Worm (Caenorhabditis elegans): ENCODE data around the gene srv-34.

srv-34 gene

ce11 chrV:16370039-16370438, 4.5 kb downstream of the srv-34 start (continued):
- TF ChIP-seq ztf-25 (GFP tag; IDR thresholded peaks at IDR 0.05), result peak; percentile 84; the same call in 1 of the 2 replicates
- TF ChIP-seq K11D2.4 (GFP tag; IDR thresholded peaks at IDR 0.05), result peak; percentile 73
- TF ChIP-seq bed-1 (GFP tag; IDR thresholded peaks at IDR 0.05), result 0 out of 2 replicates have a peak, but pooled peaks have one; percentile 54
- no peak for TF ChIP-seq F39B2.1 (GFP tag; IDR thresholded peaks at IDR 0.05)
- TF ChIP-seq cebp-2 (GFP tag; IDR thresholded peaks at IDR 0.05), result peak; percentile 87
- peak; percentile 12 for TF ChIP-seq efl-1 (GFP tag; optimal IDR thresholded peaks at IDR 0.05)
- 0 out of 2 replicates have a peak, but pooled peaks have one; percentile 52 for TF ChIP-seq ceh-91 (GFP tag; IDR thresholded peaks at IDR 0.05)
- peak; percentile 69 for TF ChIP-seq B0035.1 (tag; optimal IDR thresholded peaks at IDR 0.05)
- peak; percentile 87 for TF ChIP-seq F23B12.7 (tag; optimal IDR thresholded peaks at IDR 0.05; ENCODE audit: insufficient read depth)
- TF ChIP-seq nfya-1 (tag; optimal IDR thresholded peaks at IDR 0.05; ENCODE audit: borderline replicate concordance, insufficient read depth), result no peak
- TF ChIP-seq sptf-2 (GFP tag; optimal IDR thresholded peaks at IDR 0.05), result peak; percentile 70
- TF ChIP-seq Y56A3A.18 (GFP tag; IDR thresholded peaks at IDR 0.05), result peak; percentile 92
- peak; percentile 76 for TF ChIP-seq ztf-18 (tag; optimal IDR thresholded peaks at IDR 0.05)
- TF ChIP-seq sdz-38 (tag; optimal IDR thresholded peaks at IDR 0.05), result no peak
- TF ChIP-seq nhr-27 (tag; optimal IDR thresholded peaks at IDR 0.05), result peak; percentile 67
- peak; percentile 93 for TF ChIP-seq ceh-27 (GFP tag; optimal IDR thresholded peaks at IDR 0.05)
- no peak for TF ChIP-seq dpl-1 (GFP tag; optimal IDR thresholded peaks at IDR 0.05)
- TF ChIP-seq D2030.7 (GFP tag; IDR thresholded peaks at IDR 0.05), result peak; percentile 89
- TF ChIP-seq nfyb-1 (GFP tag; IDR thresholded peaks at IDR 0.05), result peak; percentile 88
- TF ChIP-seq Y53G8AR.9 (GFP tag; conservative IDR thresholded peaks at IDR 0.05), result peak; percentile 83
- TF ChIP-seq hsf-1 (GFP tag; IDR thresholded peaks at IDR 0.05), result 0 out of 2 replicates have a peak, but pooled peaks have one; percentile 46
- peak; percentile 32 for TF ChIP-seq ccch-3 (GFP tag; optimal IDR thresholded peaks at IDR 0.05)
- peak; percentile 72 for TF ChIP-seq rcor-1 (GFP tag; IDR thresholded peaks at IDR 0.05)
- peak; percentile 84 for TF ChIP-seq snpc-1.3 (tag; optimal IDR thresholded peaks at IDR 0.05; ENCODE audit: insufficient read depth)
- peak; percentile 61 for TF ChIP-seq K12H6.12 (tag; optimal IDR thresholded peaks at IDR 0.05)
- TF ChIP-seq attf-6 (GFP tag; IDR thresholded peaks at IDR 0.05), result peak; percentile 88
- TF ChIP-seq Y53F4B.3 (GFP tag; IDR thresholded peaks at IDR 0.05), result 0 out of 2 replicates have a peak, but pooled peaks have one; percentile 24
- peak; percentile 45 for TF ChIP-seq gei-17 (GFP tag; optimal IDR thresholded peaks at IDR 0.05)
- TF ChIP-seq lsl-1 (GFP tag; optimal IDR thresholded peaks at IDR 0.05), result peak; percentile 54
- no peak for TF ChIP-seq ama-1 (optimal IDR thresholded peaks at IDR 0.05)
- TF ChIP-seq ama-1 (GFP tag; optimal IDR thresholded peaks at IDR 0.05), result peak; percentile 51 to 59
- TF ChIP-seq akir-1 (GFP tag; optimal IDR thresholded peaks at IDR 0.05), result no peak
- peak; percentile 72 for TF ChIP-seq lin-40 (tag; optimal IDR thresholded peaks at IDR 0.05)
- TF ChIP-seq dpff-1 (tag; optimal IDR thresholded peaks at IDR 0.05), result peak; percentile 77
- peak; percentile 92 for TF ChIP-seq F52B5.7 (tag; optimal IDR thresholded peaks at IDR 0.05)
- no peak for TF ChIP-seq ZK185.1 (tag; optimal IDR thresholded peaks at IDR 0.05; ENCODE audit: poor library complexity, severe bottlenecking)
- TF ChIP-seq hrde-1 (tag; optimal IDR thresholded peaks at IDR 0.05; ENCODE audit: borderline replicate concordance), result peak; percentile 89
- peak; percentile 90 for TF ChIP-seq ceh-79 (tag; optimal IDR thresholded peaks at IDR 0.05)
- peak; percentile 73 for TF ChIP-seq unc-130 (GFP tag; optimal IDR thresholded peaks at IDR 0.05)
- peak; percentile 77 for TF ChIP-seq hmg-1.2 (GFP tag; IDR thresholded peaks at IDR 0.05)
- TF ChIP-seq lin-26 (GFP tag; IDR thresholded peaks at IDR 0.05), result peak; percentile 93
- peak; percentile 83 for TF ChIP-seq attf-5 (GFP tag; optimal IDR thresholded peaks at IDR 0.05)
- peak; percentile 71 for TF ChIP-seq ets-4 (GFP tag; optimal IDR thresholded peaks at IDR 0.05)
- TF ChIP-seq nfya-2 (GFP tag; IDR thresholded peaks at IDR 0.05), result 0 out of 2 replicates have a peak, but pooled peaks have one; percentile 42
- TF ChIP-seq tlf-1 (GFP tag; optimal IDR thresholded peaks at IDR 0.05), result peak; percentile 40
- TF ChIP-seq lsy-27 (tag; optimal IDR thresholded peaks at IDR 0.05; ENCODE audit: borderline replicate concordance, insufficient read depth), result peak; percentile 59
- TF ChIP-seq F49E8.2 (tag; optimal IDR thresholded peaks at IDR 0.05; ENCODE audit: insufficient read depth), result peak; percentile 65
